Fruit fly (Drosophila melanogaster) Kc167 (cell line): ENCODE measurements around the gene Teh3.

ENCODE experiments used
- Myc ChIP-seq: fragments of >200 bp; optimal IDR thresholded peaks from 2 replicates; lab custom pipeline; 2017; ENCODE audit warnings: missing external identifiers
- h ChIP-seq: fragments of >200 bp; optimal IDR thresholded peaks from 3 replicates; lab custom pipeline; 2018; ENCODE audit warnings: missing external identifiers
- insv ChIP-seq: fragments of >200 bp; optimal IDR thresholded peaks from 3 replicates; lab custom pipeline; 2018; ENCODE audit warnings: missing external identifiers
- ttk ChIP-seq: sonication (Bioruptor generic); optimal IDR thresholded peaks from 2 replicates; lab custom pipeline; 2017; ENCODE audit warnings: missing external identifiers

- no peak for TF ChIP-seq ttk (lab: Kevin White, UChicago)
- no peak for TF ChIP-seq insv (lab: Kevin White, UChicago)
- TF ChIP-seq Myc (lab: Kevin White, UChicago), result no peak
- TF ChIP-seq h (lab: Kevin White, UChicago), result no peak
These were observed 35.1 kb upstream of the Teh3 start for dm6 chr3L:4219291-4220228.
